Worm (Caenorhabditis elegans): ENCODE data around the gene R10D12.10.

R10D12.10 gene

ce11 chrV:13906166-13906565 is 52.0 kb downstream of the R10D12.10 start, which contains the start of gene stdh-1:
Gene stdh-1, plus strand, starts transcription at chrV:13906492.
- TF ChIP-seq elt-1 (tag; optimal IDR thresholded peaks at IDR 0.05) = no peak
- no peak for TF ChIP-seq Y55F3AM.14 (GFP tag; optimal IDR thresholded peaks at IDR 0.05)
- peak; percentile 28 for TF ChIP-seq sma-9 (GFP tag; optimal IDR thresholded peaks at IDR 0.05)
- no peak for TF ChIP-seq sma-9 (tag; optimal IDR thresholded peaks at IDR 0.05)
- no peak for TF ChIP-seq crh-2 (tag; optimal IDR thresholded peaks at IDR 0.05)
- TF ChIP-seq C34F6.9 (tag; optimal IDR thresholded peaks at IDR 0.05) = peak; percentile 34
- TF ChIP-seq nhr-77 (tag; optimal IDR thresholded peaks at IDR 0.05) = no peak
- TF ChIP-seq nhr-129 (tag; optimal IDR thresholded peaks at IDR 0.05) = peak; percentile 21
- no peak for TF ChIP-seq R02D3.7 (tag; optimal IDR thresholded peaks at IDR 0.05)
- TF ChIP-seq nhr-21 (tag; optimal IDR thresholded peaks at IDR 0.05) = peak; percentile 4
- no peak for TF ChIP-seq nhr-12 (tag; optimal IDR thresholded peaks at IDR 0.05)
- no peak for TF ChIP-seq nhr-237 (tag; optimal IDR thresholded peaks at IDR 0.05)
- TF ChIP-seq nhr-23 (tag; optimal IDR thresholded peaks at IDR 0.05) = no peak
